Fruit fly (Drosophila melanogaster) whole organism: ENCODE measurements around the gene RunxA.

ENCODE experiments used
- CG8478 ChIP-seq: fragments of >200 bp; optimal IDR thresholded peaks from 2 replicates; lab custom pipeline; 2018; ENCODE audit warnings: inconsistent platforms
- pan ChIP-seq: fragments of >200 bp; optimal IDR thresholded peaks from 2 replicates; lab custom pipeline; 2017
- usp ChIP-seq: fragments of >200 bp; optimal IDR thresholded peaks from 2 replicates; lab custom pipeline; 2017; ENCODE audit warnings: missing biosample characterization, missing genetic modification characterization, mixed read lengths

DNA sequence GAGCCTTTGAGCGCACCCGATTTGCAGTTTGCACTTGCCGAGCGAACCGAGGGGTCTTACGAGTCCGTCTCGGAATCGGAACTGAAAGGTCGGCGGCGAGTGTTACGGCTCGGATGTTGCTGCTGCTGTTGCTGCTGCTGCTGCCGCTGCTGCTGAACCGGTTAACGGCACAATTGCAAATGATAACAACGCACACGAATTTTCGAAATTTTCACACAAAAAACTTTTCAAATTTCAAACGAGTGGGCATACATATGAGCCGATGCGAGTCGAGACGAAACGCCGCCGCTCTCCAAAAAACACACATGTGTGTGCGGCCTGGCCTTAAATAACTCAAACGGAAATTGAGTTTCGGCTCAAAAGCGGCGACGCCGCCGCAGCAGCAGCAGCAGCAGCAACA lies at the start of gene RunxA:
- TF ChIP-seq CG8478 (lab: Kevin White, UChicago) (no peak), pan (no peak), usp (GFP tag; lab: Kevin White, UChicago) (no peak)
